Fruit fly (Drosophila melanogaster) whole organism, embryonic: ENCODE measurements around the gene CG44476.
A peak's percentile ranks its signal among the peaks of the same experiment; 100 is the strongest.

Experiments
- Asciz ChIP-seq: fragments of 200-800 bp; sonication (Bioruptor generic); optimal IDR thresholded peaks from 2 replicates; lab custom pipeline; 2017; ENCODE audit warnings: missing biosample characterization, mild to moderate bottlenecking, missing genetic modification characterization, missing genetic modification reagents
- B-H2 ChIP-seq: fragments of 200-800 bp; sonication (Bioruptor generic); optimal IDR thresholded peaks from 2 replicates; lab custom pipeline; 2018; ENCODE audit warnings: missing biosample characterization, mild to moderate bottlenecking, missing genetic modification characterization
- CG11247 ChIP-seq: fragments of 200-800 bp; sonication (Bioruptor generic); IDR thresholded peaks from 2 replicates; pipeline ENCODE4 v1.3.6; 2022; ENCODE audit warnings: missing biosample characterization, missing genetic modification characterization
- CG12391 ChIP-seq: fragments of 200-800 bp; sonication (Bioruptor generic); optimal IDR thresholded peaks from 3 replicates; lab custom pipeline; 2018; ENCODE audit warnings: missing biosample characterization, mild to moderate bottlenecking, missing genetic modification characterization, moderate library complexity
- CG14965 ChIP-seq: fragments of 200-800 bp; sonication (Bioruptor generic); optimal IDR thresholded peaks from 2 replicates; lab custom pipeline; 2016; ENCODE audit warnings: missing biosample characterization, missing genetic modification characterization, borderline replicate concordance
- CG15479 ChIP-seq: fragments of 200-800 bp; sonication (Bioruptor generic); optimal IDR thresholded peaks from 3 replicates; lab custom pipeline; 2019; ENCODE audit warnings: missing biosample characterization, mild to moderate bottlenecking, missing genetic modification characterization, moderate library complexity
- CG16813 ChIP-seq: fragments of 200-800 bp; sonication (Bioruptor generic); IDR thresholded peaks from 3 replicates; pipeline ENCODE4 v1.3.6; 2022; ENCODE audit warnings: missing biosample characterization, missing genetic modification characterization; ENCODE audit not compliant: partially characterized antibody
- CG17361 ChIP-seq: fragments of 200-800 bp; sonication (Bioruptor generic); IDR thresholded peaks from 3 replicates; pipeline ENCODE4 v1.3.6; 2022; ENCODE audit warnings: missing biosample characterization, missing genetic modification characterization
- CG17568 ChIP-seq: fragments of 200-800 bp; sonication (Bioruptor generic); optimal IDR thresholded peaks from 2 replicates; lab custom pipeline; 2018; ENCODE audit warnings: missing biosample characterization, mild to moderate bottlenecking, missing genetic modification characterization, moderate library complexity
- CG18599 ChIP-seq: fragments of 200-800 bp; sonication (Bioruptor generic); optimal IDR thresholded peaks from 3 replicates; lab custom pipeline; 2017; ENCODE audit warnings: missing biosample characterization, missing genetic modification characterization, mild to moderate bottlenecking, moderate library complexity, missing genetic modification reagents
- CG2129 ChIP-seq: fragments of 200-800 bp; sonication (Bioruptor generic); IDR thresholded peaks from 2 replicates; pipeline ENCODE4 v1.3.6; 2022; ENCODE audit warnings: missing biosample characterization, missing genetic modification characterization; ENCODE audit not compliant: partially characterized antibody
- CG2712 ChIP-seq: fragments of 200-800 bp; optimal IDR thresholded peaks from 3 replicates; lab custom pipeline; 2019; ENCODE audit warnings: missing biosample characterization, mild to moderate bottlenecking, missing genetic modification characterization, moderate library complexity
- CG2875 ChIP-seq: fragments of 200-800 bp; sonication (Bioruptor generic); optimal IDR thresholded peaks from 2 replicates; lab custom pipeline; 2017; ENCODE audit warnings: missing biosample characterization, mild to moderate bottlenecking, missing genetic modification characterization, missing genetic modification reagents
- CG32772 ChIP-seq: fragments of 200-800 bp; sonication (Bioruptor generic); IDR thresholded peaks from 2 replicates; pipeline ENCODE4 v1.3.6; 2022; ENCODE audit warnings: missing biosample characterization, missing genetic modification characterization
- CG4424 ChIP-seq: fragments of 200-800 bp; sonication (Bioruptor generic); optimal IDR thresholded peaks from 3 replicates; lab custom pipeline; 2016; ENCODE audit warnings: missing biosample characterization, missing genetic modification characterization
- CG6765 ChIP-seq: fragments of 200-800 bp; sonication (Bioruptor generic); optimal IDR thresholded peaks from 3 replicates; lab custom pipeline; 2017; ENCODE audit warnings: missing biosample characterization, mild to moderate bottlenecking, missing genetic modification characterization
- CG7271 ChIP-seq: fragments of 200-800 bp; sonication (Bioruptor generic); optimal IDR thresholded peaks from 2 replicates; lab custom pipeline; 2018; ENCODE audit warnings: missing biosample characterization, mild to moderate bottlenecking, missing genetic modification characterization, moderate library complexity
- CG7786 ChIP-seq: fragments of 200-800 bp; sonication (Bioruptor generic); optimal IDR thresholded peaks from 2 replicates; lab custom pipeline; 2016; ENCODE audit warnings: missing biosample characterization, missing genetic modification characterization
- CG8359 ChIP-seq: fragments of 200-800 bp; sonication (Bioruptor generic); optimal IDR thresholded peaks from 2 replicates; lab custom pipeline; 2017; ENCODE audit warnings: missing biosample characterization, mild to moderate bottlenecking, missing genetic modification characterization, borderline replicate concordance
- CHES-1-like ChIP-seq: fragments of 200-800 bp; sonication (Bioruptor generic); optimal IDR thresholded peaks from 2 replicates; lab custom pipeline; 2016; ENCODE audit warnings: missing biosample characterization, missing genetic modification characterization
- Dip2 ChIP-seq: fragments of 200-800 bp; sonication (Bioruptor generic); IDR thresholded peaks from 2 replicates; pipeline ENCODE4 v1.3.6; 2022; ENCODE audit warnings: missing biosample characterization, missing genetic modification characterization
- HHEX ChIP-seq: fragments of 200-800 bp; sonication (Bioruptor generic); optimal IDR thresholded peaks from 3 replicates; lab custom pipeline; 2017; ENCODE audit warnings: missing biosample characterization, mild to moderate bottlenecking, missing genetic modification characterization, missing genetic modification reagents
- HLHmδ ChIP-seq: fragments of 200-800 bp; sonication (Bioruptor generic); optimal IDR thresholded peaks from 2 replicates; lab custom pipeline; 2018; ENCODE audit warnings: missing biosample characterization, mild to moderate bottlenecking, missing genetic modification characterization, moderate library complexity
- Hand ChIP-seq: fragments of 200-800 bp; sonication (Bioruptor generic); optimal IDR thresholded peaks from 2 replicates; lab custom pipeline; 2017; ENCODE audit warnings: mild to moderate bottlenecking, missing biosample characterization, missing genetic modification reagents, missing genetic modification characterization
- Hsf ChIP-seq: fragments of 200-800 bp; sonication (Bioruptor generic); optimal IDR thresholded peaks from 3 replicates; lab custom pipeline; 2016; ENCODE audit warnings: missing biosample characterization, missing genetic modification characterization
- NC2α ChIP-seq: fragments of 200-800 bp; sonication (Bioruptor generic); optimal IDR thresholded peaks from 2 replicates; lab custom pipeline; 2016; ENCODE audit warnings: missing biosample characterization, missing genetic modification characterization
- Neu2 ChIP-seq: fragments of 200-800 bp; sonication (Bioruptor generic); optimal IDR thresholded peaks from 3 replicates; lab custom pipeline; 2016; ENCODE audit warnings: missing biosample characterization, missing genetic modification characterization, borderline replicate concordance
- Optix ChIP-seq: fragments of 200-800 bp; sonication (Bioruptor generic); IDR thresholded peaks from 3 replicates; pipeline ENCODE4 v1.3.6; 2022; ENCODE audit warnings: missing biosample characterization, missing genetic modification characterization
- Stat92E ChIP-seq, 3 experiments: fragments of >200 bp in 2 of 3; fragments of 200-800 bp in 1 of 3; sonication (Bioruptor generic) in 1 of 3; optimal IDR thresholded peaks; 2 replicates each; lab custom pipeline; 2017 to 2019; ENCODE audit warnings: missing biosample characterization in 3 of 3, missing genetic modification characterization in 3 of 3, mild to moderate bottlenecking in 1 of 3, moderate library complexity in 1 of 3
- aop ChIP-seq: fragments of 200-800 bp; sonication (Bioruptor generic); IDR thresholded peaks from 2 replicates; pipeline ENCODE4 v1.3.6; 2022; ENCODE audit warnings: missing biosample characterization, missing genetic modification characterization
- az2 ChIP-seq: fragments of 200-800 bp; sonication (Bioruptor generic); optimal IDR thresholded peaks from 3 replicates; lab custom pipeline; 2016; ENCODE audit warnings: missing biosample characterization, missing genetic modification characterization
- bigmax ChIP-seq: fragments of 200-800 bp; sonication (Bioruptor generic); optimal IDR thresholded peaks from 2 replicates; lab custom pipeline; 2018; ENCODE audit warnings: missing biosample characterization, mild to moderate bottlenecking, missing genetic modification characterization
- chn ChIP-seq: fragments of 200-800 bp; sonication (Bioruptor generic); optimal IDR thresholded peaks from 2 replicates; lab custom pipeline; 2016; ENCODE audit warnings: missing biosample characterization, missing genetic modification characterization
- gem ChIP-seq: fragments of 200-800 bp; sonication (Bioruptor generic); optimal IDR thresholded peaks from 2 replicates; lab custom pipeline; 2019; ENCODE audit warnings: missing biosample characterization, mild to moderate bottlenecking, missing genetic modification characterization, moderate library complexity
- gfzf ChIP-seq: fragments of 200-800 bp; sonication (Bioruptor generic); optimal IDR thresholded peaks from 2 replicates; lab custom pipeline; 2016; ENCODE audit warnings: missing biosample characterization, mild to moderate bottlenecking, missing genetic modification characterization, moderate library complexity
- hb ChIP-seq: fragments of 200-800 bp; sonication (Bioruptor generic); IDR thresholded peaks from 3 replicates; pipeline ENCODE4 v1.3.6; 2022; ENCODE audit warnings: missing biosample characterization, missing genetic modification characterization; ENCODE audit not compliant: partially characterized antibody
- inv ChIP-seq: fragments of 200-800 bp; sonication (Bioruptor generic); IDR thresholded peaks from 2 replicates; pipeline ENCODE4 v1.3.6; 2022; ENCODE audit warnings: missing biosample characterization, missing genetic modification characterization; ENCODE audit not compliant: partially characterized antibody
- knrl ChIP-seq: fragments of 200-800 bp; sonication (Bioruptor generic); IDR thresholded peaks from 3 replicates; pipeline ENCODE4 v1.3.6; 2022; ENCODE audit warnings: missing biosample characterization, missing genetic modification characterization; ENCODE audit not compliant: partially characterized antibody
- mirr ChIP-seq: fragments of 200-800 bp; sonication (Bioruptor generic); optimal IDR thresholded peaks from 3 replicates; lab custom pipeline; 2018; ENCODE audit warnings: missing biosample characterization, mild to moderate bottlenecking, missing genetic modification characterization
- otp ChIP-seq: fragments of 200-800 bp; sonication (Bioruptor generic); IDR thresholded peaks from 3 replicates; pipeline ENCODE4, ENCODE4 v1.3.6; 2022; ENCODE audit warnings: missing biosample characterization, missing genetic modification characterization
- pum ChIP-seq: fragments of 200-800 bp; sonication (Bioruptor generic); optimal IDR thresholded peaks from 2 replicates; lab custom pipeline; 2016; ENCODE audit warnings: missing biosample characterization, missing genetic modification characterization
- stc ChIP-seq: fragments of 200-800 bp; sonication (Bioruptor generic); IDR thresholded peaks from 2 replicates; pipeline ENCODE4 v1.3.6; 2022; ENCODE audit warnings: missing biosample characterization, missing genetic modification characterization
- tgo ChIP-seq: fragments of 200-800 bp; sonication (Bioruptor generic); IDR thresholded peaks from 3 replicates; pipeline ENCODE4 v1.3.6; 2022; ENCODE audit warnings: missing biosample characterization, missing genetic modification characterization
- tll ChIP-seq, 2 experiments: fragments of 200-800 bp in 1 of 2; fragments of >200 bp in 1 of 2; sonication (Bioruptor generic) in 1 of 2; optimal IDR thresholded peaks; 2 replicates each; lab custom pipeline; 2017 to 2019; ENCODE audit warnings: missing biosample characterization in 2 of 2, missing genetic modification characterization in 2 of 2, mild to moderate bottlenecking in 1 of 2, moderate library complexity in 1 of 2
- wdn ChIP-seq: fragments of 200-800 bp; sonication (Bioruptor generic); IDR thresholded peaks from 2 replicates; pipeline ENCODE4 v1.3.6; 2022; ENCODE audit warnings: missing biosample characterization, missing genetic modification characterization
- wek ChIP-seq: fragments of 200-800 bp; sonication (Bioruptor generic); optimal IDR thresholded peaks from 3 replicates; lab custom pipeline; 2018; ENCODE audit warnings: missing biosample characterization, mild to moderate bottlenecking, missing genetic modification characterization, moderate library complexity
- zen2 ChIP-seq: fragments of 200-800 bp; sonication (Bioruptor generic); IDR thresholded peaks from 3 replicates; pipeline ENCODE4 v1.3.6; 2022; ENCODE audit warnings: missing biosample characterization, missing genetic modification characterization; ENCODE audit not compliant: partially characterized antibody

Gene CG44476

dm6 chr2L:18150393-18151133 lies 37.6 kb upstream of the CG44476 start (continued):
- no peak for TF ChIP-seq Hsf (GFP tag; lab: Kevin White, UChicago)
- no peak for TF ChIP-seq gfzf (GFP tag; lab: Kevin White, UChicago)
- TF ChIP-seq pum (GFP tag; lab: Kevin White, UChicago), result no peak
- TF ChIP-seq CHES-1-like, result no peak
- TF ChIP-seq otp (GFP tag; lab: Robert Waterston, UW), result no peak; the same call in 2 of the 3 replicates
- TF ChIP-seq Asciz, result no peak
- TF ChIP-seq CG8359 (GFP tag; lab: Kevin White, UChicago), result no peak
- TF ChIP-seq CG7786, result no peak
- no peak for TF ChIP-seq zen2 (GFP tag; lab: Robert Waterston, UW)
- TF ChIP-seq gem (tag; lab: Kevin White, UChicago), result peak; percentile 52
- peak; percentile 47; the same call in 1 of the 2 replicates for TF ChIP-seq wdn
- TF ChIP-seq chn (GFP tag; lab: Kevin White, UChicago), result peak; percentile 55
- TF ChIP-seq Optix (GFP tag; lab: Robert Waterston, UW), result no peak
- no peak for TF ChIP-seq knrl (GFP tag; lab: Robert Waterston, UW)
- peak; percentile 12 for TF ChIP-seq CG4424 (GFP tag; lab: Kevin White, UChicago)
- TF ChIP-seq CG17568 (GFP tag; lab: Kevin White, UChicago), result no peak
- TF ChIP-seq mirr (GFP tag; lab: Kevin White, UChicago), result peak; percentile 7
- no peak for TF ChIP-seq hb (GFP tag; lab: Robert Waterston, UW)
- peak; percentile 48; the same call in 2 of the 3 replicates for TF ChIP-seq tgo (GFP tag; lab: Robert Waterston, UW)
- TF ChIP-seq CG16813 (GFP tag; lab: Robert Waterston, UW), result no peak
- no peak for TF ChIP-seq HLHmδ
- no peak for TF ChIP-seq CG11247
- no peak; the same call in 1 of the 2 replicates for TF ChIP-seq CG32772 (GFP tag; lab: Robert Waterston, UW)
- peak in 1 of 2 experiments; percentile 41 for TF ChIP-seq tll (GFP tag; optimal IDR thresholded peaks at IDR 0.05; lab: Kevin White, UChicago)
- TF ChIP-seq CG7271, result no peak
- TF ChIP-seq Hand (GFP tag; lab: Kevin White, UChicago), result no peak
- peak; percentile 58; the same call in 2 of the 3 replicates for TF ChIP-seq CG17361 (GFP tag; lab: Robert Waterston, UW)
- no peak for TF ChIP-seq stc
- no peak for TF ChIP-seq wek (GFP tag; lab: Kevin White, UChicago)
- TF ChIP-seq NC2α (GFP tag; lab: Kevin White, UChicago), result no peak
- TF ChIP-seq CG2875 (GFP tag; lab: Kevin White, UChicago), result no peak
- TF ChIP-seq CG6765 (GFP tag; lab: Kevin White, UChicago), result no peak
- TF ChIP-seq az2 (GFP tag; lab: Kevin White, UChicago), result peak; percentile 37
- no peak for TF ChIP-seq CG14965 (GFP tag; lab: Kevin White, UChicago)
- no peak for TF ChIP-seq CG2129 (GFP tag; lab: Robert Waterston, UW)
- no peak for TF ChIP-seq inv (GFP tag; lab: Robert Waterston, UW)
- TF ChIP-seq CG15479 (GFP tag; lab: Kevin White, UChicago), result peak; percentile 66
- TF ChIP-seq HHEX (GFP tag; lab: Kevin White, UChicago), result no peak
- TF ChIP-seq Neu2 (GFP tag; lab: Kevin White, UChicago), result no peak
- peak; percentile 1 for TF ChIP-seq B-H2 (GFP tag; lab: Kevin White, UChicago)
- TF ChIP-seq aop (GFP tag; lab: Robert Waterston, UW), result no peak
- peak in 2 of 3 experiments; percentile 20 to 73 for TF ChIP-seq Stat92E (GFP tag; optimal IDR thresholded peaks at IDR 0.05; lab: Kevin White, UChicago)
- TF ChIP-seq CG18599 (GFP tag; lab: Kevin White, UChicago), result no peak
- no peak for TF ChIP-seq Dip2
- TF ChIP-seq CG12391 (tag; lab: Kevin White, UChicago), result peak; percentile 0
- TF ChIP-seq CG2712 (tag; lab: Kevin White, UChicago), result peak; percentile 39
- no peak for TF ChIP-seq bigmax (GFP tag; lab: Kevin White, UChicago)
